Worm (Caenorhabditis elegans) whole organism, L4 larva: ENCODE data around the gene mlc-4.
A peak's percentile ranks its signal among the peaks of the same experiment; 100 is the strongest.

ENCODE experiments used
- F10B5.3 ChIP-seq: sonication (generic microtip); optimal IDR thresholded peaks from 2 replicates; lab custom pipeline; 2016; ENCODE audit warnings: mild to moderate bottlenecking, missing genetic modification characterization, missing compliant biosample characterization
- F26F4.8 ChIP-seq: fragments of 200-800 bp; sonication (Bioruptor generic); conservative IDR thresholded peaks from 2 replicates; pipeline ENCODE4 v1.3.6; 2022; ENCODE audit warnings: missing genetic modification characterization, missing compliant biosample characterization
- F37D6.2 ChIP-seq: sonication (generic microtip); optimal IDR thresholded peaks from 2 replicates; lab custom pipeline; 2016; ENCODE audit warnings: mild to moderate bottlenecking, missing genetic modification characterization, missing compliant biosample characterization
- F44E2.7 ChIP-seq: fragments of 200-800 bp; sonication (Bioruptor generic); IDR thresholded peaks from 2 replicates; pipeline ENCODE4 v2.1.2; 2022; ENCODE audit warnings: missing genetic modification characterization, missing compliant biosample characterization
- F49E8.2 ChIP-seq: sonication (generic microtip); optimal IDR thresholded peaks from 2 replicates; lab custom pipeline; 2016; ENCODE audit warnings: missing compliant biosample characterization, mild to moderate bottlenecking, missing genetic modification characterization, borderline replicate concordance
- T26A8.4 ChIP-seq: fragments of 200-800 bp; sonication (Bioruptor generic); IDR thresholded peaks from 2 replicates; pipeline ENCODE4 v1.3.6; 2022; ENCODE audit warnings: missing genetic modification characterization, missing compliant biosample characterization
- Y75B8A.6 ChIP-seq: fragments of 200-800 bp; sonication (Bioruptor generic); IDR thresholded peaks from 2 replicates; pipeline ENCODE4 v1.3.6; 2022; ENCODE audit warnings: missing genetic modification reagents, missing genetic modification characterization, missing compliant biosample characterization
- aha-1 ChIP-seq: fragments of 150-350 bp; peaks from one replicate; lab custom pipeline; 2014; ENCODE audit warnings: missing biosample characterization, missing genetic modification characterization
- aly-2 ChIP-seq: sonication (generic microtip); optimal IDR thresholded peaks from 2 replicates; lab custom pipeline; 2018; ENCODE audit warnings: missing biosample characterization, missing genetic modification characterization
- arid-1 ChIP-seq: fragments of 200-800 bp; sonication (Bioruptor generic); conservative IDR thresholded peaks from 2 replicates; pipeline ENCODE4 v1.3.6; 2022; ENCODE audit warnings: missing genetic modification reagents, missing genetic modification characterization, missing compliant biosample characterization
- ceh-28 ChIP-seq: fragments of 150-350 bp; optimal IDR thresholded peaks from 2 replicates; lab custom pipeline; 2014; ENCODE audit warnings: missing biosample characterization, missing genetic modification reagents, missing genetic modification characterization
- ceh-32 ChIP-seq: sonication (generic microtip); optimal IDR thresholded peaks from 2 replicates; lab custom pipeline; 2016; ENCODE audit warnings: mild to moderate bottlenecking, missing genetic modification characterization, missing compliant biosample characterization; ENCODE audit not compliant: poor library complexity
- ceh-62 ChIP-seq: sonication (generic microtip); optimal IDR thresholded peaks from 2 replicates; lab custom pipeline; 2017; ENCODE audit warnings: missing biosample characterization, missing genetic modification characterization
- cey-2 ChIP-seq: sonication (generic microtip); optimal IDR thresholded peaks from 3 replicates; lab custom pipeline; 2017; ENCODE audit warnings: missing genetic modification characterization, mild to moderate bottlenecking, missing compliant biosample characterization, antibody characterized with exemption, borderline replicate concordance; ENCODE audit not compliant: insufficient read depth
- ctbp-1 ChIP-seq: fragments of 200-800 bp; sonication (Bioruptor generic); IDR thresholded peaks from 2 replicates; pipeline ENCODE4 v1.3.6; 2022; ENCODE audit warnings: missing genetic modification reagents, missing genetic modification characterization, missing compliant biosample characterization
- daf-16 ChIP-seq, 3 experiments: sonication (generic microtip); optimal IDR thresholded peaks; 2 replicates each; lab custom pipeline; 2016 to 2017; ENCODE audit warnings: missing genetic modification characterization in 3 of 3, missing genetic modification reagents in 3 of 3, mild to moderate bottlenecking in 2 of 3, missing compliant biosample characterization in 2 of 3, missing biosample characterization in 1 of 3, moderate library complexity in 1 of 3
- dmd-6 ChIP-seq: fragments of 200-800 bp; sonication (Bioruptor generic); IDR thresholded peaks from 2 replicates; pipeline ENCODE4 v1.3.6; 2022; ENCODE audit warnings: missing genetic modification reagents, missing genetic modification characterization, missing compliant biosample characterization
- duxl-1 ChIP-seq: sonication (generic microtip); optimal IDR thresholded peaks from 2 replicates; lab custom pipeline; 2016; ENCODE audit warnings: mild to moderate bottlenecking, missing genetic modification characterization, moderate library complexity, missing compliant biosample characterization; ENCODE audit not compliant: poor library complexity
- dve-1 ChIP-seq: sonication (generic microtip); optimal IDR thresholded peaks from 2 replicates; lab custom pipeline; 2017; ENCODE audit warnings: antibody characterized with exemption, mild to moderate bottlenecking, missing genetic modification characterization, missing compliant biosample characterization; ENCODE audit not compliant: insufficient read depth
- egl-27 ChIP-seq: sonication (generic microtip); optimal IDR thresholded peaks from 3 replicates; lab custom pipeline; 2017; ENCODE audit warnings: missing biosample characterization, missing genetic modification reagents, missing genetic modification characterization
- jun-1 ChIP-seq: fragments of 150-350 bp; optimal IDR thresholded peaks from 2 replicates; lab custom pipeline; 2014; ENCODE audit warnings: missing biosample characterization, missing genetic modification reagents, missing genetic modification characterization
- lim-7 ChIP-seq: fragments of 200-800 bp; sonication (Bioruptor generic); IDR thresholded peaks from 2 replicates; pipeline ENCODE4 v1.3.6; 2022; ENCODE audit warnings: missing genetic modification characterization, missing compliant biosample characterization
- lin-15B ChIP-seq: fragments of 150-350 bp; sonication (generic microtip); optimal IDR thresholded peaks from 3 replicates; lab custom pipeline; 2014; ENCODE audit warnings: missing biosample characterization, missing genetic modification characterization
- lin-29 ChIP-seq: fragments of 200-800 bp; sonication (Bioruptor generic); IDR thresholded peaks from 2 replicates; pipeline ENCODE4 v1.3.6; 2022; ENCODE audit warnings: missing genetic modification reagents, missing genetic modification characterization, missing compliant biosample characterization
- lin-38 ChIP-seq: fragments of 200-800 bp; sonication (Bioruptor generic); IDR thresholded peaks from 2 replicates; pipeline ENCODE4 v1.3.6; 2022; ENCODE audit warnings: missing genetic modification reagents, missing genetic modification characterization, missing compliant biosample characterization
- lir-3 ChIP-seq: sonication (generic microtip); optimal IDR thresholded peaks from 2 replicates; lab custom pipeline; 2016; ENCODE audit warnings: mild to moderate bottlenecking, missing genetic modification characterization, missing compliant biosample characterization
- madf-5 ChIP-seq, 2 experiments: fragments of 200-800 bp; sonication (Bioruptor generic); IDR thresholded peaks; 2 replicates each; pipeline ENCODE4 v1.3.6; 2022; ENCODE audit warnings: missing compliant biosample characterization in 2 of 2, missing genetic modification characterization in 2 of 2
- mep-1 ChIP-seq: fragments of 150-350 bp; sonication (generic microtip); optimal IDR thresholded peaks from 3 replicates; lab custom pipeline; 2014; ENCODE audit warnings: missing biosample characterization, missing genetic modification characterization
- nhr-11 ChIP-seq: fragments of 150-350 bp; optimal IDR thresholded peaks from 2 replicates; lab custom pipeline; 2014; ENCODE audit warnings: missing biosample characterization, missing genetic modification characterization
- nhr-111 ChIP-seq: fragments of 200-800 bp; sonication (Bioruptor generic); optimal IDR thresholded peaks from 2 replicates; lab custom pipeline; 2018; ENCODE audit warnings: mild to moderate bottlenecking, missing genetic modification characterization, missing compliant biosample characterization
- nhr-42 ChIP-seq: fragments of 200-800 bp; sonication (Bioruptor generic); IDR thresholded peaks from 2 replicates; pipeline ENCODE4 v1.3.6; 2022; ENCODE audit warnings: missing genetic modification characterization, missing compliant biosample characterization
- nhr-48 ChIP-seq: sonication (generic microtip); optimal IDR thresholded peaks from 2 replicates; lab custom pipeline; 2016; ENCODE audit warnings: mild to moderate bottlenecking, missing genetic modification characterization, missing compliant biosample characterization
- nhr-76 ChIP-seq: fragments of 150-350 bp; optimal IDR thresholded peaks from 2 replicates; lab custom pipeline; 2014; ENCODE audit warnings: missing biosample characterization, missing genetic modification characterization
- nhr-77 ChIP-seq: fragments of 150-350 bp; optimal IDR thresholded peaks from 2 replicates; lab custom pipeline; 2014; ENCODE audit warnings: missing biosample characterization, missing genetic modification characterization
- pqm-1 ChIP-seq: sonication (generic microtip); optimal IDR thresholded peaks from 2 replicates; lab custom pipeline; 2017; ENCODE audit warnings: missing biosample characterization, missing genetic modification characterization
- saeg-2 ChIP-seq: fragments of 200-800 bp; sonication (Bioruptor generic); IDR thresholded peaks from 2 replicates; pipeline ENCODE4 v1.3.6; 2022; ENCODE audit warnings: missing genetic modification reagents, missing genetic modification characterization, missing compliant biosample characterization
- sdz-12 ChIP-seq: fragments of 200-800 bp; sonication (Bioruptor generic); optimal IDR thresholded peaks from 2 replicates; lab custom pipeline; 2018; ENCODE audit warnings: mild to moderate bottlenecking, missing genetic modification characterization, missing compliant biosample characterization
- set-16 ChIP-seq: fragments of 200-800 bp; sonication (Bioruptor generic); IDR thresholded peaks from 2 replicates; pipeline ENCODE4 v1.3.6; 2022; ENCODE audit warnings: missing genetic modification reagents, missing genetic modification characterization, missing compliant biosample characterization
- skn-1 ChIP-seq: fragments of 150-350 bp; optimal IDR thresholded peaks from 2 replicates; lab custom pipeline; 2014; ENCODE audit warnings: missing biosample characterization, missing genetic modification characterization
- snpc-1.2 ChIP-seq: fragments of 200-800 bp; sonication (Bioruptor generic); IDR thresholded peaks from 2 replicates; pipeline ENCODE4 v1.3.6; 2022; ENCODE audit warnings: missing genetic modification reagents, missing genetic modification characterization, missing compliant biosample characterization
- spr-1 ChIP-seq: sonication (generic microtip); optimal IDR thresholded peaks from 2 replicates; lab custom pipeline; 2016; ENCODE audit warnings: mild to moderate bottlenecking, missing genetic modification characterization, missing compliant biosample characterization
- spr-3 ChIP-seq: fragments of 200-800 bp; sonication (Bioruptor generic); optimal IDR thresholded peaks from 2 replicates; lab custom pipeline; 2018; ENCODE audit warnings: mild to moderate bottlenecking, missing genetic modification characterization, missing compliant biosample characterization
- zfp-2 ChIP-seq: sonication (generic microtip); optimal IDR thresholded peaks from 2 replicates; lab custom pipeline; 2016; ENCODE audit warnings: mild to moderate bottlenecking, missing genetic modification characterization, missing compliant biosample characterization
- ztf-11 ChIP-seq: fragments of 150-350 bp; optimal IDR thresholded peaks from 2 replicates; lab custom pipeline; 2014; ENCODE audit warnings: missing biosample characterization, missing genetic modification characterization

Gene mlc-4

ce11 chrIII:3377700-3378099, 15.9 kb downstream of the mlc-4 start (continued):
- TF ChIP-seq ctbp-1 (no peak), nhr-42 (no peak), skn-1 (tag; lab: Kevin White, UChicago) (no peak)
- TF ChIP-seq, all 104 proteins: peak for 9

DNA sequence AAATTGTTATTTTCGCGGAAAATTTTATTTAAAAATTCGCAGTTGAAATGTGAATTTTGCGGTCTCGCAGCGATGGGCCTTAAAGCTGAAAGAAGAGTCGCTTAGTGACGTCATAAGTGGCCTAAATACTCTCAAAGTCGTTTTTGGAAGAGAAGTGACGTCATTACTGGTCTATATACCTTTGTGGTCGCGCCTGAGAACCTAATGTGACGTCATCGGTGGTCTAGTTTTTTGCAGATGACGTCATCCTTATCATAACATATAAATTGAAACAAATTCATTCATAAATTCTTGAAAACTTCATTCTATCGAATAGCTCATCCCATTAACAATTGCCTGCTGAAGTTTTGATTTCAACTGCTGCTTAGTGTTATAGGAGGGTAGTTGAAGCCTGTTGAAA, 16.5 kb downstream of the mlc-4 start:
- no peak for TF ChIP-seq lin-29 (GFP tag; lab: Robert Waterston, UW)
- no peak for TF ChIP-seq F37D6.2
- no peak for TF ChIP-seq lin-15B (tag; lab: Kevin White, UChicago)
- TF ChIP-seq duxl-1 (tag; lab: Kevin White, UChicago), result no peak

DNA sequence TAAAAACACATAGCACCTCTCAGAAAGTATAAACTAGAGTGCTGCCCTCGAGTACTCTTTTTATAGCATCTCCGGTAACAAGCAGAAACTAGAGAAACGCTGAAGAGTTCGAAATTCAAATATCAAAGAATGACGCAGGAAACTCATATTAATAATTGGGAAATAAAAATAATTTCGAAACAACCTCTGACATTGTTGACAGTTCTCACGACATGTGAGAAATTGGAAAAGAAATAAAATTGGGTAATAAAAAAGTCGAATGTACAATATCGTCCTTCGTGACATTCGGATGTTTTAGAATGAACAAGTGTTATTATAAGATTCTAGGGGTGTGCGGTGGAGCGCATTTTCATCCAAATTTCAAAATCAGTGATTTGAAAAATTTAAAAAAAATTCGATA, 21.3 kb downstream of the mlc-4 start:
- TF ChIP-seq ceh-32 (tag; lab: Kevin White, UChicago), result no peak
- peak; percentile 33; the same call in 1 of the 2 replicates for TF ChIP-seq dmd-6 (GFP tag; lab: Robert Waterston, UW)
- TF ChIP-seq nhr-111 (GFP tag; lab: Kevin White, UChicago), result no peak
- no peak for TF ChIP-seq saeg-2
- no peak for TF ChIP-seq daf-16 (GFP tag; optimal IDR thresholded peaks at IDR 0.05; lab: Kevin White, UChicago)
- TF ChIP-seq daf-16 (tag; optimal IDR thresholded peaks at IDR 0.05; lab: Kevin White, UChicago), result peak; percentile 52
- no peak for TF ChIP-seq egl-27 (tag; lab: Kevin White, UChicago)
- TF ChIP-seq dve-1 (tag; lab: Kevin White, UChicago), result peak; percentile 51
- peak; percentile 29; the same call in 1 of the 2 replicates for TF ChIP-seq lin-38 (GFP tag; lab: Robert Waterston, UW)

ce11 chrIII:3370770-3371169, 22.8 kb downstream of the mlc-4 start:
- no peak for TF ChIP-seq cey-2 (tag; lab: Kevin White, UChicago)
- TF ChIP-seq daf-16 (GFP tag; optimal IDR thresholded peaks at IDR 0.05; lab: Kevin White, UChicago), result no peak
- TF ChIP-seq daf-16 (tag; optimal IDR thresholded peaks at IDR 0.05; lab: Kevin White, UChicago), result peak; percentile 53
- no peak for TF ChIP-seq nhr-76
- no peak for TF ChIP-seq zfp-2
- TF ChIP-seq dve-1 (tag; lab: Kevin White, UChicago), result peak; percentile 4
- TF ChIP-seq snpc-1.2, result no peak
- no peak for TF ChIP-seq mep-1 (tag; lab: Kevin White, UChicago)
- TF ChIP-seq nhr-77 (tag; lab: Kevin White, UChicago), result no peak
- no peak for TF ChIP-seq F10B5.3 (tag; lab: Kevin White, UChicago)
- no peak for TF ChIP-seq spr-1
- TF ChIP-seq Y75B8A.6, result no peak
- TF ChIP-seq arid-1, result no peak
- TF ChIP-seq ceh-32 (tag; lab: Kevin White, UChicago), result no peak
- no peak for TF ChIP-seq lim-7 (GFP tag; lab: Robert Waterston, UW)
- no peak for TF ChIP-seq F44E2.7 (GFP tag; lab: Robert Waterston, UW)
- TF ChIP-seq pqm-1 (tag; lab: Kevin White, UChicago), result peak; percentile 39
- no peak for TF ChIP-seq ceh-28 (tag; lab: Kevin White, UChicago)
- no peak for TF ChIP-seq F26F4.8 (GFP tag; lab: Robert Waterston, UW)
- no peak for TF ChIP-seq ceh-62
- TF ChIP-seq spr-3 (GFP tag; lab: Kevin White, UChicago), result no peak
- TF ChIP-seq aha-1, result no peak
- no peak for TF ChIP-seq lir-3 (tag; lab: Kevin White, UChicago)
- no peak for TF ChIP-seq nhr-11 (tag; lab: Kevin White, UChicago)
- no peak for TF ChIP-seq ztf-11 (tag; lab: Kevin White, UChicago)
- TF ChIP-seq set-16, result no peak
- TF ChIP-seq saeg-2, result no peak
- TF ChIP-seq nhr-48, result no peak
- TF ChIP-seq T26A8.4, result no peak
- TF ChIP-seq aly-2 (tag; lab: Kevin White, UChicago), result no peak
- TF ChIP-seq madf-5 (GFP tag; IDR thresholded peaks at IDR 0.05; lab: Robert Waterston, UW), result no peak
- TF ChIP-seq duxl-1 (tag; lab: Kevin White, UChicago), result no peak
- no peak for TF ChIP-seq F49E8.2 (tag; lab: Kevin White, UChicago)
- TF ChIP-seq sdz-12 (GFP tag; lab: Kevin White, UChicago), result no peak
- peak; percentile 20; the same call in 1 of the 2 replicates for TF ChIP-seq dmd-6 (GFP tag; lab: Robert Waterston, UW)
- TF ChIP-seq jun-1 (tag; lab: Kevin White, UChicago), result no peak
